Worm (Caenorhabditis elegans) whole organism, L1 larva: Measurements from ENCODE around the gene nhr-136.
A peak's percentile ranks its signal among the peaks of the same experiment; 100 is the strongest.

ENCODE experiments used
- Y116A8C.19 ChIP-seq: sonication (generic microtip); optimal IDR thresholded peaks from 2 replicates; lab custom pipeline; 2016; ENCODE audit warnings: missing compliant biosample characterization, missing genetic modification characterization, borderline replicate concordance
- aha-1 ChIP-seq: fragments of 150-350 bp; optimal IDR thresholded peaks from 2 replicates; lab custom pipeline; 2014; ENCODE audit warnings: missing biosample characterization, missing genetic modification characterization
- aly-2 ChIP-seq: fragments of 150-350 bp; optimal IDR thresholded peaks from 2 replicates; lab custom pipeline; 2014; ENCODE audit warnings: missing biosample characterization, missing genetic modification characterization
- ama-1 ChIP-seq: fragments of 150-350 bp; optimal IDR thresholded peaks from 2 replicates; lab custom pipeline; 2014
- blmp-1 ChIP-seq: fragments of 150-350 bp; optimal IDR thresholded peaks from 2 replicates; lab custom pipeline; 2014; ENCODE audit warnings: missing biosample characterization, missing genetic modification characterization
- ceh-8 ChIP-seq: fragments of 200-800 bp; sonication (Bioruptor generic); optimal IDR thresholded peaks from 2 replicates; lab custom pipeline; 2018; ENCODE audit warnings: mild to moderate bottlenecking, missing genetic modification characterization, moderate library complexity, missing compliant biosample characterization
- ceh-82 ChIP-seq, 3 experiments: fragments of 150-350 bp in 1 of 3; sonication (generic microtip) in 2 of 3; optimal IDR thresholded peaks; 2 replicates each; lab custom pipeline; 2014 to 2017; ENCODE audit warnings: missing biosample characterization in 3 of 3, missing genetic modification characterization in 3 of 3
- ceh-88 ChIP-seq: fragments of 200-800 bp; sonication (Bioruptor generic); IDR thresholded peaks from 2 replicates; pipeline ENCODE4 v1.3.6; 2022; ENCODE audit warnings: missing genetic modification characterization, missing compliant biosample characterization
- ceh-90 ChIP-seq: sonication (generic microtip); optimal IDR thresholded peaks from 2 replicates; lab custom pipeline; 2016; ENCODE audit warnings: missing genetic modification characterization, missing compliant biosample characterization
- ces-1 ChIP-seq: fragments of 150-350 bp; optimal IDR thresholded peaks from 2 replicates; lab custom pipeline; 2014; ENCODE audit warnings: missing biosample characterization, missing genetic modification reagents, missing genetic modification characterization
- dsc-1 ChIP-seq: sonication (generic microtip); optimal IDR thresholded peaks from 2 replicates; lab custom pipeline; 2016; ENCODE audit warnings: mild to moderate bottlenecking, missing genetic modification characterization, missing compliant biosample characterization
- efl-1 ChIP-seq, 4 experiments: fragments of 150-350 bp; optimal IDR thresholded peaks in 3 of 4; peaks in 1 of 4; 1 replicate in 1 of 4; 2 replicates in 3 of 4; lab custom pipeline; 2014; ENCODE audit warnings: missing biosample characterization in 2 of 4, missing genetic modification characterization in 2 of 4, missing genetic modification reagents in 2 of 4
- efl-3 ChIP-seq: fragments of 200-800 bp; sonication (Bioruptor generic); optimal IDR thresholded peaks from 2 replicates; lab custom pipeline; 2018; ENCODE audit warnings: mild to moderate bottlenecking, missing genetic modification characterization, missing compliant biosample characterization
- elt-2 ChIP-seq: sonication (generic microtip); optimal IDR thresholded peaks from 2 replicates; lab custom pipeline; 2016; ENCODE audit warnings: missing genetic modification characterization, mild to moderate bottlenecking, inconsistent platforms, missing compliant biosample characterization, missing genetic modification reagents
- ets-5 ChIP-seq: fragments of 200-800 bp; sonication (Bioruptor generic); IDR thresholded peaks from 2 replicates; pipeline ENCODE4 v1.3.6; 2022; ENCODE audit warnings: missing genetic modification characterization, missing compliant biosample characterization
- fkh-10 ChIP-seq: sonication (generic microtip); optimal IDR thresholded peaks from 2 replicates; lab custom pipeline; 2017; ENCODE audit warnings: missing biosample characterization, missing genetic modification reagents, missing genetic modification characterization
- fkh-8 ChIP-seq: sonication (generic microtip); optimal IDR thresholded peaks from 2 replicates; lab custom pipeline; 2016; ENCODE audit warnings: mild to moderate bottlenecking, missing genetic modification characterization, missing compliant biosample characterization
- hlh-4 ChIP-seq: sonication (generic microtip); optimal IDR thresholded peaks from 2 replicates; lab custom pipeline; 2016; ENCODE audit warnings: mild to moderate bottlenecking, missing genetic modification characterization, missing compliant biosample characterization
- lin-13 ChIP-seq: fragments of 150-350 bp; optimal IDR thresholded peaks from 2 replicates; lab custom pipeline; 2014; ENCODE audit warnings: missing biosample characterization, missing genetic modification reagents, missing genetic modification characterization
- lin-15B ChIP-seq: fragments of 150-350 bp; sonication (generic microtip); optimal IDR thresholded peaks from 3 replicates; lab custom pipeline; 2014; ENCODE audit warnings: missing biosample characterization, missing genetic modification characterization
- lin-35 ChIP-seq, 2 experiments: fragments of 150-350 bp; optimal IDR thresholded peaks; 2 replicates each; lab custom pipeline; 2014; ENCODE audit warnings: missing biosample characterization in 2 of 2, missing genetic modification characterization in 2 of 2, missing genetic modification reagents in 2 of 2
- mab-9 ChIP-seq: fragments of 200-800 bp; sonication (Bioruptor generic); IDR thresholded peaks from 2 replicates; pipeline ENCODE4 v1.3.6; 2022; ENCODE audit warnings: missing genetic modification reagents, missing genetic modification characterization, missing compliant biosample characterization
- mef-2 ChIP-seq: fragments of 150-350 bp; optimal IDR thresholded peaks from 2 replicates; lab custom pipeline; 2014; ENCODE audit warnings: missing biosample characterization, missing genetic modification characterization
- nhr-11 ChIP-seq: fragments of 150-350 bp; optimal IDR thresholded peaks from 2 replicates; lab custom pipeline; 2014; ENCODE audit warnings: missing biosample characterization, missing genetic modification characterization
- nhr-12 ChIP-seq: sonication (generic microtip); optimal IDR thresholded peaks from 2 replicates; lab custom pipeline; 2017; ENCODE audit warnings: missing biosample characterization, missing genetic modification characterization
- nhr-19 ChIP-seq: fragments of 200-800 bp; sonication (Bioruptor generic); conservative IDR thresholded peaks from 2 replicates; pipeline ENCODE4 v1.3.6; 2022; ENCODE audit warnings: missing genetic modification characterization, missing compliant biosample characterization
- nhr-20 ChIP-seq: sonication (generic microtip); optimal IDR thresholded peaks from 2 replicates; lab custom pipeline; 2016; ENCODE audit warnings: mild to moderate bottlenecking, missing genetic modification characterization, missing compliant biosample characterization
- nhr-237 ChIP-seq: fragments of 150-350 bp; optimal IDR thresholded peaks from 2 replicates; lab custom pipeline; 2014; ENCODE audit warnings: missing biosample characterization, missing genetic modification characterization
- nhr-28 ChIP-seq: fragments of 150-350 bp; optimal IDR thresholded peaks from 2 replicates; lab custom pipeline; 2014; ENCODE audit warnings: missing biosample characterization, missing genetic modification characterization
- nhr-47 ChIP-seq: sonication (generic microtip); optimal IDR thresholded peaks from 2 replicates; lab custom pipeline; 2016; ENCODE audit warnings: mild to moderate bottlenecking, missing genetic modification characterization, moderate library complexity, missing compliant biosample characterization
- nhr-71 ChIP-seq: sonication (generic microtip); optimal IDR thresholded peaks from 2 replicates; lab custom pipeline; 2016; ENCODE audit warnings: mild to moderate bottlenecking, missing genetic modification characterization, moderate library complexity, missing compliant biosample characterization
- nhr-84 ChIP-seq: sonication (generic microtip); optimal IDR thresholded peaks from 2 replicates; lab custom pipeline; 2017; ENCODE audit warnings: missing biosample characterization, missing genetic modification characterization
- nhr-85 ChIP-seq: sonication (generic microtip); peaks from one replicate; lab custom pipeline; 2016; ENCODE audit warnings: missing genetic modification characterization, inconsistent platforms, missing compliant biosample characterization
- nhr-90 ChIP-seq: sonication (generic microtip); optimal IDR thresholded peaks from 2 replicates; lab custom pipeline; 2016; ENCODE audit warnings: mild to moderate bottlenecking, missing genetic modification characterization, missing compliant biosample characterization; ENCODE audit not compliant: poor library complexity
- pag-3 ChIP-seq: sonication (generic microtip); optimal IDR thresholded peaks from 2 replicates; lab custom pipeline; 2017; ENCODE audit warnings: missing genetic modification characterization, mild to moderate bottlenecking, missing compliant biosample characterization, antibody characterized with exemption, borderline replicate concordance; ENCODE audit not compliant: insufficient read depth
- pax-3 ChIP-seq: fragments of 200-800 bp; sonication (Bioruptor generic); optimal IDR thresholded peaks from 2 replicates; lab custom pipeline; 2018; ENCODE audit warnings: mild to moderate bottlenecking, missing genetic modification characterization, moderate library complexity, missing compliant biosample characterization
- rnt-1 ChIP-seq: sonication (generic microtip); optimal IDR thresholded peaks from 2 replicates; lab custom pipeline; 2016; ENCODE audit warnings: mild to moderate bottlenecking, missing genetic modification characterization, moderate library complexity, missing compliant biosample characterization
- skn-1 ChIP-seq: fragments of 150-350 bp; optimal IDR thresholded peaks from 2 replicates; lab custom pipeline; 2014; ENCODE audit warnings: missing biosample characterization, missing genetic modification characterization
- snpc-4 ChIP-seq: fragments of 150-350 bp; optimal IDR thresholded peaks from 2 replicates; lab custom pipeline; 2014; ENCODE audit warnings: missing biosample characterization, missing genetic modification characterization
- snu-23 ChIP-seq: sonication (generic microtip); optimal IDR thresholded peaks from 2 replicates; lab custom pipeline; 2016; ENCODE audit warnings: missing genetic modification characterization, missing compliant biosample characterization
- sox-4 ChIP-seq: sonication (generic microtip); optimal IDR thresholded peaks from 2 replicates; lab custom pipeline; 2016; ENCODE audit warnings: missing genetic modification characterization, missing compliant biosample characterization
- sptf-1 ChIP-seq: fragments of 150-350 bp; optimal IDR thresholded peaks from 2 replicates; lab custom pipeline; 2014; ENCODE audit warnings: missing biosample characterization, missing genetic modification characterization
- swsn-7 ChIP-seq: sonication (generic microtip); optimal IDR thresholded peaks from 2 replicates; lab custom pipeline; 2016; ENCODE audit warnings: missing genetic modification characterization, missing compliant biosample characterization
- tbx-2 ChIP-seq: sonication (generic microtip); optimal IDR thresholded peaks from 2 replicates; lab custom pipeline; 2016; ENCODE audit warnings: missing genetic modification characterization, missing compliant biosample characterization
- unc-130 ChIP-seq: fragments of 150-350 bp; optimal IDR thresholded peaks from 2 replicates; lab custom pipeline; 2017; ENCODE audit warnings: missing biosample characterization, missing genetic modification characterization, inconsistent platforms
- unc-62 ChIP-seq: fragments of 150-350 bp; optimal IDR thresholded peaks from 2 replicates; lab custom pipeline; 2014; ENCODE audit warnings: missing biosample characterization, missing genetic modification reagents, missing genetic modification characterization
- unc-98 ChIP-seq: fragments of 200-800 bp; sonication (Bioruptor generic); IDR thresholded peaks from 2 replicates; pipeline ENCODE4 v1.3.6; 2022; ENCODE audit warnings: missing genetic modification characterization, missing compliant biosample characterization
- vab-15 ChIP-seq: sonication (generic microtip); optimal IDR thresholded peaks from 2 replicates; lab custom pipeline; 2017; ENCODE audit warnings: missing genotype, mild to moderate bottlenecking, missing genetic modification characterization, missing compliant biosample characterization
- xbp-1 ChIP-seq: sonication (generic microtip); optimal IDR thresholded peaks from 2 replicates; lab custom pipeline; 2016; ENCODE audit warnings: missing genetic modification characterization, missing compliant biosample characterization
- zag-1 ChIP-seq: fragments of 150-350 bp; optimal IDR thresholded peaks from 2 replicates; lab custom pipeline; 2014; ENCODE audit warnings: missing biosample characterization, missing genetic modification characterization
- ztf-4 ChIP-seq: fragments of 150-350 bp; optimal IDR thresholded peaks from 2 replicates; lab custom pipeline; 2014; ENCODE audit warnings: missing biosample characterization, missing genetic modification characterization

The nhr-136 gene

ce11 chrV:12059719-12060118, 47.2 kb upstream of the nhr-136 start, which contains the start of gene R07B7.2:
Gene R07B7.2, minus strand, starts transcription at chrV:12059753.
- no peak for TF ChIP-seq nhr-47 (tag; lab: Kevin White, UChicago)
- TF ChIP-seq lin-15B (tag; lab: Kevin White, UChicago), result no peak
- no peak for TF ChIP-seq ceh-8 (GFP tag; lab: Kevin White, UChicago)
- no peak for TF ChIP-seq fkh-10 (GFP tag; lab: Kevin White, UChicago)
- no peak for TF ChIP-seq Y116A8C.19
- TF ChIP-seq tbx-2 (tag; lab: Kevin White, UChicago), result no peak
- TF ChIP-seq snu-23, result no peak
- TF ChIP-seq nhr-28, result no peak
- no peak for TF ChIP-seq zag-1 (tag; lab: Kevin White, UChicago)
- no peak for TF ChIP-seq sptf-1 (tag; lab: Kevin White, UChicago)
- no peak for TF ChIP-seq nhr-11 (tag; lab: Kevin White, UChicago)
- TF ChIP-seq rnt-1 (tag; lab: Kevin White, UChicago), result no peak
- TF ChIP-seq nhr-90, result no peak
- TF ChIP-seq nhr-19 (GFP tag; lab: Robert Waterston, UW), result no peak
- TF ChIP-seq lin-35 (GFP tag; optimal IDR thresholded peaks at IDR 0.05; lab: Kevin White, UChicago), result no peak
- TF ChIP-seq, all 84 proteins: peak for 0

- TF ChIP-seq nhr-20 (tag; lab: Kevin White, UChicago) (no peak), nhr-237 (tag; lab: Kevin White, UChicago) (no peak), nhr-11 (tag; lab: Kevin White, UChicago) (no peak), aly-2 (tag; lab: Kevin White, UChicago) (no peak), xbp-1 (tag; lab: Kevin White, UChicago) (no peak), ceh-90 (tag; lab: Kevin White, UChicago) (no peak), vab-15 (tag; lab: Kevin White, UChicago) (no peak), hlh-4 (tag; lab: Kevin White, UChicago) (no peak), efl-1 (optimal IDR thresholded peaks at IDR 0.05; lab: Kevin White, UChicago) (no peak), efl-1 (GFP tag; optimal IDR thresholded peaks at IDR 0.05 in 1 of 2; lab: Kevin White, UChicago) (peak in 1 of 2 experiments; percentile 64), unc-62 (GFP tag; lab: Kevin White, UChicago) (no peak), mef-2 (no peak), pax-3 (tag; lab: Kevin White, UChicago) (peak; percentile 22), ama-1 (lab: Kevin White, UChicago) (peak; percentile 51), nhr-84 (no peak), nhr-12 (no peak), elt-2 (tag; lab: Kevin White, UChicago) (no peak), ets-5 (GFP tag; lab: Robert Waterston, UW) (no peak), snpc-4 (no peak), blmp-1 (no peak), unc-130 (tag; lab: Kevin White, UChicago) (no peak), ceh-82 (tag; optimal IDR thresholded peaks at IDR 0.05; lab: Kevin White, UChicago) (no peak), skn-1 (tag; lab: Kevin White, UChicago) (no peak), pag-3 (tag; lab: Kevin White, UChicago) (no peak), zag-1 (tag; lab: Kevin White, UChicago) (no peak), ces-1 (GFP tag; lab: Kevin White, UChicago) (no peak), sptf-1 (tag; lab: Kevin White, UChicago) (no peak), sox-4 (tag; lab: Kevin White, UChicago) (no peak)
These were observed 43.9 kb upstream of the nhr-136 start, which contains the start of gene clh-6 for ce11 chrV:12063036-12063435. Gene clh-6, minus strand, starts transcription at chrV:12063368.

ce11 chrV:12065369-12065768, 41.6 kb upstream of the nhr-136 start, which contains the start of gene pqn-53:
Gene pqn-53, minus strand, starts transcription at chrV:12065391.
- TF ChIP-seq fkh-8 (no peak), dsc-1 (tag; lab: Kevin White, UChicago) (no peak), swsn-7 (tag; lab: Kevin White, UChicago) (no peak), nhr-85 (peak; percentile 64), unc-98 (no peak), efl-3 (GFP tag; lab: Kevin White, UChicago) (no peak), lin-13 (GFP tag; lab: Kevin White, UChicago) (no peak), efl-1 (optimal IDR thresholded peaks at IDR 0.05; lab: Kevin White, UChicago) (peak in 1 of 2 experiments; percentile 5), efl-1 (GFP tag; optimal IDR thresholded peaks at IDR 0.05 in 1 of 2; lab: Kevin White, UChicago) (peak; percentile 6 to 71), mab-9 (GFP tag; lab: Robert Waterston, UW) (no peak), skn-1 (tag; lab: Kevin White, UChicago) (no peak), ces-1 (GFP tag; lab: Kevin White, UChicago) (no peak), nhr-71 (tag; lab: Kevin White, UChicago) (no peak), rnt-1 (tag; lab: Kevin White, UChicago) (peak; percentile 50), aha-1 (no peak), xbp-1 (tag; lab: Kevin White, UChicago) (no peak), ztf-4 (tag; lab: Kevin White, UChicago) (no peak), ceh-88 (GFP tag; lab: Robert Waterston, UW) (no peak)
